Worm (Caenorhabditis elegans) whole organism, young adult: ENCODE results near the gene K10D11.7.

Experiments
- B0019.2 ChIP-seq: fragments of 200-800 bp; sonication (Bioruptor generic); conservative IDR thresholded peaks from 2 replicates; pipeline ENCODE4 v1.3.6; 2022; ENCODE audit warnings: missing genetic modification reagents, missing genetic modification characterization, missing compliant biosample characterization
- C17E4.6 ChIP-seq: fragments of 200-800 bp; sonication (Bioruptor generic); IDR thresholded peaks from 2 replicates; pipeline ENCODE4 v1.3.6; 2022; ENCODE audit warnings: missing genetic modification reagents, missing genetic modification characterization, missing compliant biosample characterization
- D2030.7 ChIP-seq: fragments of 200-800 bp; sonication (Bioruptor generic); IDR thresholded peaks from 2 replicates; pipeline ENCODE4 v1.3.6; 2022; ENCODE audit warnings: missing genetic modification reagents, missing genetic modification characterization, missing compliant biosample characterization
- F22D6.2 ChIP-seq: sonication (generic microtip); optimal IDR thresholded peaks from 2 replicates; lab custom pipeline; 2016; ENCODE audit warnings: mild to moderate bottlenecking, missing genetic modification characterization, missing compliant biosample characterization
- F23B12.7 ChIP-seq: sonication (generic microtip); optimal IDR thresholded peaks from 2 replicates; lab custom pipeline; 2017; ENCODE audit warnings: missing genetic modification characterization, mild to moderate bottlenecking, missing compliant biosample characterization, antibody characterized with exemption, moderate library complexity; ENCODE audit not compliant: insufficient read depth
- F33H1.4 ChIP-seq: fragments of 200-800 bp; sonication (Bioruptor generic); IDR thresholded peaks from 2 replicates; pipeline ENCODE4 v1.3.6; 2022; ENCODE audit warnings: missing genetic modification reagents, missing genetic modification characterization, missing compliant biosample characterization
- F55B11.4 ChIP-seq: sonication (generic microtip); optimal IDR thresholded peaks from 2 replicates; lab custom pipeline; 2016; ENCODE audit warnings: missing compliant biosample characterization, missing genetic modification characterization, borderline replicate concordance; ENCODE audit not compliant: insufficient read depth
- T26A5.8 ChIP-seq: sonication (generic microtip); optimal IDR thresholded peaks from 2 replicates; lab custom pipeline; 2016; ENCODE audit warnings: missing genetic modification characterization, missing compliant biosample characterization
- Y53F4B.3 ChIP-seq: fragments of 200-800 bp; sonication (Bioruptor generic); IDR thresholded peaks from 2 replicates; pipeline ENCODE4 v1.3.6; 2022; ENCODE audit warnings: missing genetic modification reagents, missing genetic modification characterization, missing compliant biosample characterization
- Y53G8AR.9 ChIP-seq: fragments of 200-800 bp; sonication (Bioruptor generic); conservative IDR thresholded peaks from 2 replicates; pipeline ENCODE4 v1.3.6; 2022; ENCODE audit warnings: missing genetic modification reagents, missing genetic modification characterization, missing compliant biosample characterization
- Y67H2A.10 ChIP-seq: fragments of 200-800 bp; sonication (Bioruptor generic); conservative IDR thresholded peaks from 2 replicates; pipeline ENCODE4 v1.3.6; 2022; ENCODE audit warnings: missing genetic modification reagents, missing genetic modification characterization, missing compliant biosample characterization
- Y79H2A.3 ChIP-seq: fragments of 200-800 bp; sonication (Bioruptor generic); conservative IDR thresholded peaks from 2 replicates; pipeline ENCODE4 v1.3.6; 2022; ENCODE audit warnings: missing genetic modification reagents, missing genetic modification characterization, missing compliant biosample characterization
- ZK185.1 ChIP-seq: sonication (generic microtip); optimal IDR thresholded peaks from 2 replicates; lab custom pipeline; 2016; ENCODE audit warnings: mild to moderate bottlenecking, missing genetic modification characterization, missing compliant biosample characterization; ENCODE audit not compliant: poor library complexity, severe bottlenecking
- akir-1 ChIP-seq: fragments of 200-800 bp; sonication (Bioruptor generic); optimal IDR thresholded peaks from 2 replicates; lab custom pipeline; 2018; ENCODE audit warnings: mild to moderate bottlenecking, missing genetic modification characterization, moderate library complexity, missing compliant biosample characterization
- atf-7 ChIP-seq: sonication (generic microtip); optimal IDR thresholded peaks from 2 replicates; lab custom pipeline; 2017; ENCODE audit warnings: mild to moderate bottlenecking, missing genetic modification characterization, missing compliant biosample characterization
- attf-5 ChIP-seq: fragments of 200-800 bp; sonication (Bioruptor generic); optimal IDR thresholded peaks from 2 replicates; lab custom pipeline; 2018; ENCODE audit warnings: mild to moderate bottlenecking, missing genetic modification characterization, missing compliant biosample characterization
- attf-6 ChIP-seq: fragments of 200-800 bp; sonication (Bioruptor generic); IDR thresholded peaks from 2 replicates; pipeline ENCODE4 v1.3.6; 2022; ENCODE audit warnings: missing genetic modification reagents, missing genetic modification characterization, missing compliant biosample characterization
- ccch-3 ChIP-seq: fragments of 200-800 bp; sonication (Bioruptor generic); optimal IDR thresholded peaks from 2 replicates; lab custom pipeline; 2018; ENCODE audit warnings: mild to moderate bottlenecking, missing genetic modification characterization, missing compliant biosample characterization
- cebp-2 ChIP-seq: fragments of 200-800 bp; sonication (Bioruptor generic); IDR thresholded peaks from 2 replicates; pipeline ENCODE4 v1.3.6; 2022; ENCODE audit warnings: missing genetic modification characterization, missing compliant biosample characterization
- ceh-58 ChIP-seq: fragments of 200-800 bp; sonication (Bioruptor generic); IDR thresholded peaks from 2 replicates; pipeline ENCODE4 v1.3.6; 2022; ENCODE audit warnings: missing genetic modification characterization, missing compliant biosample characterization
- die-1 ChIP-seq: sonication (generic microtip); optimal IDR thresholded peaks from 2 replicates; lab custom pipeline; 2016; ENCODE audit warnings: missing genotype, mild to moderate bottlenecking, missing genetic modification characterization, missing compliant biosample characterization
- dox-1 ChIP-seq: fragments of 200-800 bp; sonication (Bioruptor generic); IDR thresholded peaks from 2 replicates; pipeline ENCODE4 v1.3.6; 2022; ENCODE audit warnings: missing genetic modification reagents, missing genetic modification characterization, missing compliant biosample characterization
- efl-1 ChIP-seq: fragments of 150-350 bp; optimal IDR thresholded peaks from 2 replicates; lab custom pipeline; 2014; ENCODE audit warnings: missing biosample characterization, missing genetic modification reagents, missing genetic modification characterization
- egl-18 ChIP-seq: fragments of 200-800 bp; sonication (Bioruptor generic); IDR thresholded peaks from 2 replicates; pipeline ENCODE4 v1.3.6; 2022; ENCODE audit warnings: missing genetic modification reagents, missing genetic modification characterization, missing compliant biosample characterization
- egl-44 ChIP-seq: fragments of 200-800 bp; sonication (Bioruptor generic); IDR thresholded peaks from 2 replicates; pipeline ENCODE4 v1.3.6; 2022; ENCODE audit warnings: missing genetic modification reagents, missing genetic modification characterization, missing compliant biosample characterization
- hlh-26 ChIP-seq: fragments of 200-800 bp; sonication (Bioruptor generic); conservative IDR thresholded peaks from 2 replicates; pipeline ENCODE4 v1.3.6; 2022; ENCODE audit warnings: missing genetic modification reagents, missing genetic modification characterization, missing compliant biosample characterization
- hmg-1.2 ChIP-seq: fragments of 200-800 bp; sonication (Bioruptor generic); IDR thresholded peaks from 2 replicates; pipeline ENCODE4 v1.3.6; 2022; ENCODE audit warnings: missing genetic modification reagents, missing genetic modification characterization, missing compliant biosample characterization
- lin-26 ChIP-seq: fragments of 200-800 bp; sonication (Bioruptor generic); IDR thresholded peaks from 2 replicates; pipeline ENCODE4 v1.3.6; 2022; ENCODE audit warnings: missing genetic modification reagents, missing genetic modification characterization, missing compliant biosample characterization
- lin-40 ChIP-seq: sonication (generic microtip); optimal IDR thresholded peaks from 2 replicates; lab custom pipeline; 2016; ENCODE audit warnings: missing genetic modification characterization, mild to moderate bottlenecking, missing compliant biosample characterization, missing genotype, missing genetic modification reagents
- lin-54 ChIP-seq: fragments of 200-800 bp; sonication (Bioruptor generic); optimal IDR thresholded peaks from 2 replicates; lab custom pipeline; 2018; ENCODE audit warnings: mild to moderate bottlenecking, missing genetic modification characterization, missing compliant biosample characterization
- lsy-27 ChIP-seq: sonication (generic microtip); optimal IDR thresholded peaks from 2 replicates; lab custom pipeline; 2017; ENCODE audit warnings: missing genetic modification characterization, mild to moderate bottlenecking, missing compliant biosample characterization, antibody characterized with exemption, missing genotype, borderline replicate concordance; ENCODE audit not compliant: insufficient read depth
- madf-8 ChIP-seq: fragments of 200-800 bp; sonication (Bioruptor generic); conservative IDR thresholded peaks from 2 replicates; pipeline ENCODE4 v1.3.6; 2022; ENCODE audit warnings: missing genetic modification reagents, missing genetic modification characterization, missing compliant biosample characterization
- mxl-1 ChIP-seq: sonication (generic microtip); optimal IDR thresholded peaks from 2 replicates; lab custom pipeline; 2016; ENCODE audit warnings: missing genetic modification characterization, missing compliant biosample characterization
- nfyb-1 ChIP-seq: fragments of 200-800 bp; sonication (Bioruptor generic); IDR thresholded peaks from 2 replicates; pipeline ENCODE4 v1.3.6; 2022; ENCODE audit warnings: missing genetic modification reagents, missing genetic modification characterization, missing compliant biosample characterization
- nhr-179 ChIP-seq: sonication (generic microtip); optimal IDR thresholded peaks from 2 replicates; lab custom pipeline; 2016; ENCODE audit warnings: mild to moderate bottlenecking, missing genetic modification characterization, missing compliant biosample characterization
- nhr-27 ChIP-seq: fragments of 200-800 bp; sonication (Bioruptor generic); optimal IDR thresholded peaks from 2 replicates; lab custom pipeline; 2018; ENCODE audit warnings: mild to moderate bottlenecking, missing genetic modification characterization, moderate library complexity, missing compliant biosample characterization
- pbrm-1 ChIP-seq: fragments of 200-800 bp; sonication (Bioruptor generic); IDR thresholded peaks from 2 replicates; pipeline ENCODE4 v1.3.6; 2022; ENCODE audit warnings: missing genetic modification reagents, missing genetic modification characterization, missing compliant biosample characterization
- snpc-1.1 ChIP-seq: sonication (generic microtip); optimal IDR thresholded peaks from 2 replicates; lab custom pipeline; 2017; ENCODE audit warnings: missing genetic modification characterization, mild to moderate bottlenecking, missing compliant biosample characterization, antibody characterized with exemption, moderate library complexity, missing genotype, missing genetic modification reagents; ENCODE audit not compliant: insufficient read depth
- snpc-4 ChIP-seq, 5 experiments: fragments of 150-350 bp in 1 of 5; sonication (generic microtip) in 4 of 5; optimal IDR thresholded peaks; 2 replicates each; lab custom pipeline; 2014 to 2018; ENCODE audit warnings: missing genetic modification characterization in 5 of 5, missing biosample characterization in 3 of 5, antibody characterized with exemption in 2 of 5, mild to moderate bottlenecking in 2 of 5, missing compliant biosample characterization in 2 of 5, missing genotype in 2 of 5, moderate library complexity in 2 of 5, missing genetic modification reagents in 1 of 5
- xnd-1 ChIP-seq: sonication (generic microtip); optimal IDR thresholded peaks from 2 replicates; lab custom pipeline; 2016; ENCODE audit warnings: missing genotype, missing genetic modification reagents, missing genetic modification characterization, missing compliant biosample characterization
- ztf-6 ChIP-seq: fragments of 200-800 bp; sonication (Bioruptor generic); IDR thresholded peaks from 2 replicates; pipeline ENCODE4 v1.3.6; 2022; ENCODE audit warnings: missing genetic modification reagents, missing genetic modification characterization, missing compliant biosample characterization

The K10D11.7 gene

DNA sequence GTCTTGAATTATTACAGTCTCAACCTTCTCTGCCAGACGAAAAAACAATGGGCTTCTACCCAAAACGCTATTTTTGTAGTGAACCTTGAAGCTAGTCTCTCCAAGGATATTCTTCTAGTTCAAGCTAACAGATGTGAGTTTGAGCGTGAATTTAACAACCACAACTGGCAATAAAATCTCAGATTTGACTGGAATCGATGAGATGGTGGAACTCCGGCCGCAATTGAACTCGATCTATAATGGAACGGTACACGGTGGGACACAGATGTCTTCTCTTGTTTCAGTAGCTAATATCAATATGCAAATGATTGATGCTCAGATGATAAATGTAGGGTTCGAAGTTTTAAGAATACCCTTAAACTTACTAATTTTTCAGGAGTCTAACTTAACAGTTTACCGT, 18.1 kb downstream of the K10D11.7 start:
- TF ChIP-seq atf-7 (no peak), ZK185.1 (no peak), hlh-26 (GFP tag; lab: Robert Waterston, UW) (no peak), nfyb-1 (no peak), xnd-1 (tag; lab: Kevin White, UChicago) (no peak), B0019.2 (GFP tag; lab: Robert Waterston, UW) (no peak), Y67H2A.10 (GFP tag; lab: Robert Waterston, UW) (no peak), F55B11.4 (tag; lab: Kevin White, UChicago) (no peak), lin-54 (GFP tag; lab: Kevin White, UChicago) (no peak), T26A5.8 (no peak), dox-1 (GFP tag; lab: Robert Waterston, UW) (no peak)
- TF ChIP-seq, all 124 proteins: peak for 0

DNA sequence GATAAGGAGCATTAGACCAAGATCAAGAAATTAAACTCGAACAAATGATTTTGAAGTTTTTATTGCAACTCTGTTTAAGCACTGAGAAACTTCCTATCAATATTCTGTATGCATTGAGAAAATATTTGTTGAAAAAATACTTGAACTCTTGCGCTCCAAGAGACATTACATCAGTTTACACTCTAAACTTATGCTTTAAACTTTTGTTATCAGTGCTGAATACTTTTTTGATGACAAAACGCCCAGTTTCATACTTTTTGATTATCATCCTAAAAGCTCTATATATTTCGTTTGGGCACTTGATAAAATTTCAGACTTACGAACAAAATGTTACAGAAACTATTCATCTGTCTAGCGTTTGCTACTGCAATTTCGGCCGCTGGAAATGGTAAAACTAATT, 19.8 kb downstream of the K10D11.7 start, which contains the start of gene dod-17:
TSS of gene dod-17 (plus strand) at position 323 of the 400 bp plus-strand sequence.
- TF ChIP-seq akir-1 (GFP tag; lab: Kevin White, UChicago) (no peak), F33H1.4 (no peak), efl-1 (GFP tag; lab: Kevin White, UChicago) (no peak), Y79H2A.3 (no peak), Y53F4B.3 (GFP tag; lab: Robert Waterston, UW) (no peak), egl-44 (no peak), cebp-2 (GFP tag; lab: Robert Waterston, UW) (no peak), nhr-179 (tag; lab: Kevin White, UChicago) (no peak), lin-26 (GFP tag; lab: Robert Waterston, UW) (no peak), nhr-27 (tag; lab: Kevin White, UChicago) (no peak), madf-8 (GFP tag; lab: Robert Waterston, UW) (no peak), mxl-1 (tag; lab: Kevin White, UChicago) (no peak)

DNA sequence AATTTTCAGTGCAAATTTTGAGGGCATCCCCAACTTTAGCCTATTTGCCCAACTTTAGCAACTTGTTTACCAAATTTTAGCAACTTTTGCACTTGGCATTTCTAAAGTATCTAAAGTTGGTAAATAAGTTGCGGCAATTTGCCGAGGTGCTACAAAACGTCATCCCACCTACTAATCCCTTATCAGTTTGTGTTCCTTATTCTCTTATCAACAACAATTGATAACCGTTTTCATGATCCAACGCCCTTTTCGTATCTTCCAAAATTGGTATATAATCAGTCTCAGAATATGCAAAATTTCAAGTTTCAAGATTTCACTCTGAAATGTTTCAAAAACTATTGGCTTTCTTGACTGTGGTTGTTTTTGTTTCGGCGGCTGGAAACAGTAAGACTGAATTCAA, 22.4 kb downstream of the K10D11.7 start, which contains the start of gene F55G11.4:
TSS of gene F55G11.4 (plus strand) at position 289 of the 400 bp plus-strand sequence.
- TF ChIP-seq nhr-27 (tag; lab: Kevin White, UChicago) (no peak), C17E4.6 (GFP tag; lab: Robert Waterston, UW) (no peak), Y79H2A.3 (no peak), ceh-58 (GFP tag; lab: Robert Waterston, UW) (no peak), nhr-179 (tag; lab: Kevin White, UChicago) (no peak), snpc-4 (GFP tag; optimal IDR thresholded peaks at IDR 0.05; lab: Kevin White, UChicago) (no peak), snpc-4 (tag; optimal IDR thresholded peaks at IDR 0.05; lab: Kevin White, UChicago) (no peak), hmg-1.2 (GFP tag; lab: Robert Waterston, UW) (no peak), attf-5 (no peak), Y53G8AR.9 (GFP tag; lab: Robert Waterston, UW) (no peak), egl-18 (GFP tag; lab: Robert Waterston, UW) (no peak), F23B12.7 (tag; lab: Kevin White, UChicago) (no peak)

DNA sequence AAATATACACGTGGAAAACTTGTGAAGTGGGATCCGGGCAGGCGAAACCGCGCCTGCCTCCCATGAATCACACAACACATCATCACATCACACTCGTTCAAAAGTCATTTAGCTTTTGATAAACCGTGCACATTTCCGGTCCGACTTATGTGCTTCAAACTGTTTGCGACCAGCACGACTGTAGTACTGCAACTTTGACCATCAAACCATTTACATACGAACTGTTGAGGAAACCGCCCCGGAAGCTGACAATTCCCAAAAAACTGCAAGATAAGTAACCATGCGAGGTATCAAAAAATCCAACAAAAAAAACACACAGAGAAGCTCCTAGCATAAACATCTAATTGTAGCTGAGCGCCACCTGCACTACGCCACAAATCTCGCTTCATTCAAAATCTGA, 23.0 kb downstream of the K10D11.7 start:
- TF ChIP-seq ztf-6 (GFP tag; lab: Robert Waterston, UW): no peak
- no peak for TF ChIP-seq pbrm-1 (GFP tag; lab: Robert Waterston, UW)
- no peak for TF ChIP-seq attf-6 (GFP tag; lab: Robert Waterston, UW)
- no peak for TF ChIP-seq F22D6.2 (tag; lab: Kevin White, UChicago)
- TF ChIP-seq D2030.7 (GFP tag; lab: Robert Waterston, UW): no peak
- TF ChIP-seq die-1 (tag; lab: Kevin White, UChicago): no peak
- TF ChIP-seq snpc-1.1 (tag; lab: Kevin White, UChicago): no peak
- TF ChIP-seq lsy-27 (tag; lab: Kevin White, UChicago): no peak
- TF ChIP-seq lin-40 (tag; lab: Kevin White, UChicago): no peak
- no peak for TF ChIP-seq ccch-3 (GFP tag; lab: Kevin White, UChicago)
- no peak for TF ChIP-seq Y79H2A.3
